Fruit fly (Drosophila melanogaster) whole organism, embryonic: ENCODE results near the gene CG1273.
A peak's percentile ranks its signal among the peaks of the same experiment; 100 is the strongest.

Experiments used
- Adf1 ChIP-seq: fragments of 200-800 bp; sonication (Bioruptor generic); IDR thresholded peaks from 2 replicates; pipeline ENCODE4 v1.3.6; 2022; ENCODE audit warnings: missing biosample characterization, missing genetic modification characterization
- Bdp1 ChIP-seq: fragments of 200-800 bp; sonication (Bioruptor generic); optimal IDR thresholded peaks from 3 replicates; lab custom pipeline; 2016; ENCODE audit warnings: missing biosample characterization, missing genetic modification characterization
- Bgb ChIP-seq: fragments of 200-800 bp; sonication (Bioruptor generic); IDR thresholded peaks from 2 replicates; pipeline ENCODE4 v1.3.6; 2022; ENCODE audit warnings: missing biosample characterization, missing genetic modification characterization; ENCODE audit not compliant: partially characterized antibody
- CG10654 ChIP-seq: fragments of 200-800 bp; sonication (Bioruptor generic); optimal IDR thresholded peaks from 2 replicates; lab custom pipeline; 2016; ENCODE audit warnings: missing biosample characterization, missing genetic modification characterization
- CG11504 ChIP-seq: fragments of 200-800 bp; sonication (Bioruptor generic); optimal IDR thresholded peaks from 3 replicates; lab custom pipeline; 2019; ENCODE audit warnings: missing biosample characterization, mild to moderate bottlenecking, missing genetic modification characterization, moderate library complexity
- CG11695 ChIP-seq: fragments of 200-800 bp; sonication (Bioruptor generic); IDR thresholded peaks from 3 replicates; pipeline ENCODE4 v1.3.6; 2022; ENCODE audit warnings: missing biosample characterization, missing genetic modification characterization
- CG12659 ChIP-seq: fragments of 200-800 bp; sonication (Bioruptor generic); optimal IDR thresholded peaks from 3 replicates; lab custom pipeline; 2017; ENCODE audit warnings: mild to moderate bottlenecking, missing biosample characterization, missing genetic modification reagents, missing genetic modification characterization
- CG13287 ChIP-seq: fragments of 200-800 bp; sonication (Bioruptor generic); IDR thresholded peaks from 2 replicates; pipeline ENCODE4 v1.3.6; 2022; ENCODE audit warnings: missing biosample characterization, missing genetic modification characterization; ENCODE audit not compliant: partially characterized antibody
- CG1647 ChIP-seq: fragments of 200-800 bp; sonication (Bioruptor generic); optimal IDR thresholded peaks from 3 replicates; lab custom pipeline; 2016; ENCODE audit warnings: missing biosample characterization, missing genetic modification characterization
- CG18599 ChIP-seq: fragments of 200-800 bp; sonication (Bioruptor generic); optimal IDR thresholded peaks from 3 replicates; lab custom pipeline; 2017; ENCODE audit warnings: missing biosample characterization, missing genetic modification characterization, mild to moderate bottlenecking, moderate library complexity, missing genetic modification reagents
- CG32772 ChIP-seq: fragments of 200-800 bp; sonication (Bioruptor generic); IDR thresholded peaks from 2 replicates; pipeline ENCODE4 v1.3.6; 2022; ENCODE audit warnings: missing biosample characterization, missing genetic modification characterization
- CG4360 ChIP-seq: fragments of 200-800 bp; sonication (Bioruptor generic); IDR thresholded peaks from 2 replicates; pipeline ENCODE4 v1.3.6; 2022; ENCODE audit warnings: missing biosample characterization, missing genetic modification characterization
- CG5245 ChIP-seq: fragments of 200-800 bp; sonication (Bioruptor generic); optimal IDR thresholded peaks from 3 replicates; lab custom pipeline; 2016; ENCODE audit warnings: missing biosample characterization, missing genetic modification characterization
- Deaf1 ChIP-seq: fragments of 200-800 bp; optimal IDR thresholded peaks from 3 replicates; lab custom pipeline; 2019; ENCODE audit warnings: missing biosample characterization, mild to moderate bottlenecking, missing genetic modification characterization, moderate library complexity
- Dp ChIP-seq: fragments of 200-800 bp; sonication (Bioruptor generic); optimal IDR thresholded peaks from 2 replicates; lab custom pipeline; 2018; ENCODE audit warnings: missing biosample characterization, mild to moderate bottlenecking, missing genetic modification characterization, moderate library complexity
- Hr78 ChIP-seq, 2 experiments: fragments of 200-800 bp in 1 of 2; fragments of >200 bp in 1 of 2; sonication (Bioruptor generic) in 1 of 2; optimal IDR thresholded peaks; 2 replicates each; lab custom pipeline; 2017 to 2019; ENCODE audit warnings: missing biosample characterization in 2 of 2, missing genetic modification characterization in 2 of 2, mild to moderate bottlenecking in 1 of 2, moderate library complexity in 1 of 2
- MESR4 ChIP-seq: fragments of 200-800 bp; sonication (Bioruptor generic); optimal IDR thresholded peaks from 2 replicates; lab custom pipeline; 2018; ENCODE audit warnings: missing biosample characterization, mild to moderate bottlenecking, missing genetic modification characterization, moderate library complexity
- Mad ChIP-seq: fragments of 200-800 bp; sonication (Bioruptor generic); optimal IDR thresholded peaks from 2 replicates; lab custom pipeline; 2016; ENCODE audit warnings: missing biosample characterization, missing genetic modification characterization
- Myb ChIP-seq: fragments of 200-800 bp; sonication (Bioruptor generic); optimal IDR thresholded peaks from 2 replicates; lab custom pipeline; 2016; ENCODE audit warnings: missing biosample characterization, missing genetic modification characterization
- NK7.1 ChIP-seq: fragments of 200-800 bp; sonication (Bioruptor generic); optimal IDR thresholded peaks from 3 replicates; lab custom pipeline; 2016; ENCODE audit warnings: missing biosample characterization, missing genetic modification characterization
- Oli ChIP-seq: fragments of 200-800 bp; sonication (Bioruptor generic); optimal IDR thresholded peaks from 2 replicates; lab custom pipeline; 2018; ENCODE audit warnings: missing biosample characterization, mild to moderate bottlenecking, missing genetic modification characterization, moderate library complexity
- Opbp ChIP-seq: fragments of 200-800 bp; sonication (Bioruptor generic); IDR thresholded peaks from 3 replicates; pipeline ENCODE4 v1.3.6; 2022; ENCODE audit warnings: missing biosample characterization, missing genetic modification characterization; ENCODE audit not compliant: partially characterized antibody
- Scr ChIP-seq: fragments of 200-800 bp; sonication (Bioruptor generic); IDR thresholded peaks from 2 replicates; pipeline ENCODE4 v1.3.6; 2022; ENCODE audit warnings: missing biosample characterization, missing genetic modification characterization; ENCODE audit not compliant: partially characterized antibody
- Sry-β ChIP-seq: fragments of 200-800 bp; sonication (Bioruptor generic); optimal IDR thresholded peaks from 2 replicates; lab custom pipeline; 2018; ENCODE audit warnings: missing biosample characterization, mild to moderate bottlenecking, missing genetic modification characterization, moderate library complexity
- Usf ChIP-seq: fragments of 200-800 bp; sonication (Bioruptor generic); optimal IDR thresholded peaks from 2 replicates; lab custom pipeline; 2017; ENCODE audit warnings: missing genotype, missing biosample characterization, missing genetic modification characterization
- Vsx1 ChIP-seq: fragments of 200-800 bp; sonication (Bioruptor generic); optimal IDR thresholded peaks from 2 replicates; lab custom pipeline; 2017; ENCODE audit warnings: missing biosample characterization, mild to moderate bottlenecking, missing genetic modification characterization, missing genetic modification reagents
- ara ChIP-seq: fragments of 200-800 bp; sonication (Bioruptor generic); IDR thresholded peaks from 2 replicates; pipeline ENCODE4 v1.3.6; 2022; ENCODE audit warnings: missing biosample characterization, missing genetic modification characterization
- cas ChIP-seq: fragments of 200-800 bp; sonication (Bioruptor generic); IDR thresholded peaks from 2 replicates; pipeline ENCODE4 v1.3.6; 2022; ENCODE audit warnings: missing biosample characterization, missing genetic modification characterization
- cato ChIP-seq: fragments of 200-800 bp; sonication (Bioruptor generic); optimal IDR thresholded peaks from 2 replicates; lab custom pipeline; 2016; ENCODE audit warnings: missing biosample characterization, missing genetic modification characterization, borderline replicate concordance
- ci ChIP-seq: fragments of 200-800 bp; sonication (Bioruptor generic); IDR thresholded peaks from 3 replicates; pipeline ENCODE4 v1.3.6; 2022; ENCODE audit warnings: missing biosample characterization, missing genetic modification characterization
- da ChIP-seq: fragments of 200-800 bp; sonication (Bioruptor generic); optimal IDR thresholded peaks from 2 replicates; lab custom pipeline; 2016; ENCODE audit warnings: missing biosample characterization, missing genetic modification characterization
- dpn ChIP-seq, 2 experiments: fragments of 200-800 bp; sonication (Bioruptor generic); optimal IDR thresholded peaks; 3 replicates each; lab custom pipeline; 2016; ENCODE audit warnings: missing biosample characterization in 2 of 2, missing genetic modification characterization in 2 of 2
- exex ChIP-seq: fragments of 200-800 bp; sonication (Bioruptor generic); optimal IDR thresholded peaks from 4 replicates; lab custom pipeline; 2018; ENCODE audit warnings: missing biosample characterization, mild to moderate bottlenecking, missing genetic modification characterization, moderate library complexity
- gcm ChIP-seq: fragments of 200-800 bp; sonication (Bioruptor generic); optimal IDR thresholded peaks from 2 replicates; lab custom pipeline; 2019; ENCODE audit warnings: missing biosample characterization, mild to moderate bottlenecking, missing genetic modification characterization, moderate library complexity
- gt ChIP-seq: fragments of 200-800 bp; sonication (Bioruptor generic); IDR thresholded peaks from 2 replicates; pipeline ENCODE4 v1.3.6; 2022; ENCODE audit warnings: missing biosample characterization, missing genetic modification characterization
- her ChIP-seq: fragments of 200-800 bp; sonication (Bioruptor generic); optimal IDR thresholded peaks from 2 replicates; lab custom pipeline; 2016; ENCODE audit warnings: missing biosample characterization, missing genetic modification characterization
- lilli ChIP-seq: fragments of 200-800 bp; sonication (Bioruptor generic); optimal IDR thresholded peaks from 3 replicates; lab custom pipeline; 2016; ENCODE audit warnings: missing biosample characterization, missing genetic modification characterization
- pfk ChIP-seq: fragments of 200-800 bp; sonication (Bioruptor generic); optimal IDR thresholded peaks from 2 replicates; lab custom pipeline; 2018; ENCODE audit warnings: missing biosample characterization, mild to moderate bottlenecking, missing genetic modification characterization, moderate library complexity
- prd ChIP-seq, 3 experiments: fragments of >200 bp in 2 of 3; fragments of 200-800 bp in 1 of 3; sonication (Bioruptor generic) in 1 of 3; optimal IDR thresholded peaks in 2 of 3; IDR thresholded peaks in 1 of 3; 2 replicates in 2 of 3; 3 replicates in 1 of 3; pipeline versions ENCODE4 v1.3.6 to Lab custom; 2017 to 2022; ENCODE audit warnings: missing biosample characterization in 1 of 3, missing genetic modification characterization in 1 of 3
- pros ChIP-seq: fragments of 200-800 bp; sonication (Bioruptor generic); optimal IDR thresholded peaks from 3 replicates; lab custom pipeline; 2019; ENCODE audit warnings: missing biosample characterization, mild to moderate bottlenecking, missing genetic modification characterization, moderate library complexity
- repo ChIP-seq: fragments of 200-800 bp; sonication (Bioruptor generic); optimal IDR thresholded peaks from 2 replicates; lab custom pipeline; 2016; ENCODE audit warnings: missing biosample characterization, missing genetic modification characterization
- ro ChIP-seq: fragments of 200-800 bp; sonication (Bioruptor generic); IDR thresholded peaks from 2 replicates; pipeline ENCODE4 v1.3.6; 2022; ENCODE audit warnings: missing biosample characterization, missing genetic modification characterization
- salm ChIP-seq: fragments of 200-800 bp; sonication (Bioruptor generic); optimal IDR thresholded peaks from 2 replicates; lab custom pipeline; 2018; ENCODE audit warnings: missing biosample characterization, mild to moderate bottlenecking, missing genetic modification characterization
- sd ChIP-seq: fragments of 200-800 bp; sonication (Bioruptor generic); optimal IDR thresholded peaks from 3 replicates; lab custom pipeline; 2018; ENCODE audit warnings: missing biosample characterization, mild to moderate bottlenecking, missing genetic modification characterization, moderate library complexity
- shn ChIP-seq: fragments of 200-800 bp; sonication (Bioruptor generic); optimal IDR thresholded peaks from 3 replicates; lab custom pipeline; 2016; ENCODE audit warnings: missing biosample characterization, missing genetic modification characterization
- sob ChIP-seq: fragments of 200-800 bp; sonication (Bioruptor generic); IDR thresholded peaks from 2 replicates; pipeline ENCODE4 v1.3.6; 2022; ENCODE audit warnings: missing biosample characterization, missing genetic modification characterization
- sr ChIP-seq: fragments of 200-800 bp; sonication (Bioruptor generic); IDR thresholded peaks from 3 replicates; pipeline ENCODE4 v1.3.6; 2022; ENCODE audit warnings: missing biosample characterization, missing genetic modification characterization
- tgo ChIP-seq: fragments of 200-800 bp; sonication (Bioruptor generic); IDR thresholded peaks from 3 replicates; pipeline ENCODE4 v1.3.6; 2022; ENCODE audit warnings: missing biosample characterization, missing genetic modification characterization
- vvl ChIP-seq: fragments of 200-800 bp; sonication (Bioruptor generic); IDR thresholded peaks from 2 replicates; pipeline ENCODE4 v1.3.6; 2022; ENCODE audit warnings: missing biosample characterization, missing genetic modification characterization
- z ChIP-seq: fragments of 200-800 bp; sonication (Bioruptor generic); IDR thresholded peaks from 3 replicates; pipeline ENCODE4 v1.3.6; 2022; ENCODE audit warnings: missing biosample characterization, missing genetic modification characterization

The CG1273 gene

DNA sequence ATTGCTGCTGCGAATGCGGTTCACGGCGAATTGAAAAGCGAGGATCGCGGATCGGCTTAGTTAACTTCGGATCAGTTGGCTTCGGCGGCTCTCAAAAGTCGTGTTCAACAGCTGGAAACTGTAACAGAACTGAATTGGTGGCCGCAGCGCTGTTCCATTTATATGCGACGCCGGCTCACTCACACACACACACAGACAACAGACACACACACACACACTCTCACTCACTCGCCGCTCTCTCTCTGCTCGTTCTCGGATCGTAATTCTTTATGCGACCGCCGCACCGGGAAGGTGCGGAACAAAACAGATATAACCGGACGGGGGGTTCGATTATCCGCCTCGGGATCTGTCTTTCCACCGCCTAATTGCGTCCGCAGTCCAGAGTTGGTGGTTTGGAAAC, 36.4 kb upstream of the CG1273 start, which contains the start of gene CG46460:
Gene CG46460 (minus strand): TSS at position 139 of the 400 bp plus-strand sequence.
- TF ChIP-seq Bdp1 (GFP tag; lab: Kevin White, UChicago) (no peak), gt (GFP tag; lab: Robert Waterston, UW) (no peak), dpn (GFP tag; optimal IDR thresholded peaks at IDR 0.05; lab: Kevin White, UChicago) (no peak), repo (GFP tag; lab: Kevin White, UChicago) (peak; percentile 10), salm (no peak), CG11695 (GFP tag; lab: Robert Waterston, UW) (peak; percentile 92), CG32772 (GFP tag; lab: Robert Waterston, UW) (no peak), lilli (no peak), CG18599 (GFP tag; lab: Kevin White, UChicago) (no peak), Bgb (GFP tag; lab: Robert Waterston, UW) (no peak), Vsx1 (GFP tag; lab: Kevin White, UChicago) (peak; percentile 26), Deaf1 (peak; percentile 68), vvl (GFP tag; lab: Robert Waterston, UW) (peak; percentile 41; the same call in 1 of the 2 replicates), CG13287 (GFP tag; lab: Robert Waterston, UW) (peak; percentile 36; the same call in 1 of the 2 replicates), exex (tag; lab: Kevin White, UChicago) (no peak), Dp (no peak), CG10654 (GFP tag; lab: Kevin White, UChicago) (no peak), her (GFP tag; lab: Kevin White, UChicago) (peak; percentile 1), cato (GFP tag; lab: Kevin White, UChicago) (no peak), Scr (0 out of 2 replicates have a peak, but pooled peaks have one; percentile 22), pros (GFP tag; lab: Kevin White, UChicago) (no peak), Adf1 (GFP tag; lab: Robert Waterston, UW) (peak; percentile 58), MESR4 (GFP tag; lab: Kevin White, UChicago) (no peak), ro (GFP tag; lab: Robert Waterston, UW) (no peak), Hr78 (GFP tag; optimal IDR thresholded peaks at IDR 0.05; lab: Kevin White, UChicago) (no peak), ara (no peak), sr (no peak), gcm (GFP tag; lab: Kevin White, UChicago) (no peak), Myb (GFP tag; lab: Kevin White, UChicago) (peak; percentile 6), sob (0 out of 2 replicates have a peak, but pooled peaks have one; percentile 13), cas (GFP tag; lab: Robert Waterston, UW) (0 out of 2 replicates have a peak, but pooled peaks have one; percentile 16), da (GFP tag; lab: Kevin White, UChicago) (no peak), ci (GFP tag; lab: Robert Waterston, UW) (peak; percentile 64), Usf (GFP tag; lab: Kevin White, UChicago) (no peak), CG11504 (tag; lab: Kevin White, UChicago) (no peak), z (GFP tag; lab: Robert Waterston, UW) (peak; percentile 81), CG1647 (no peak), CG4360 (GFP tag; lab: Robert Waterston, UW) (peak; percentile 39; the same call in 1 of the 2 replicates), sd (tag; lab: Kevin White, UChicago) (no peak), NK7.1 (no peak), CG12659 (GFP tag; lab: Kevin White, UChicago) (no peak), Oli (tag; lab: Kevin White, UChicago) (no peak), shn (GFP tag; lab: Kevin White, UChicago) (no peak), pfk (no peak), CG5245 (GFP tag; lab: Kevin White, UChicago) (no peak), Opbp (peak; percentile 43; the same call in 1 of the 3 replicates), Mad (GFP tag; lab: Kevin White, UChicago) (no peak), tgo (GFP tag; lab: Robert Waterston, UW) (no peak), Sry-β (GFP tag; lab: Kevin White, UChicago) (no peak), prd (optimal IDR thresholded peaks at IDR 0.05; lab: Kevin White, UChicago) (no peak), prd (GFP tag; IDR thresholded peaks at IDR 0.05; lab: Robert Waterston, UW) (peak; percentile 10; the same call in 1 of the 3 replicates)
